Fruit fly (Drosophila melanogaster): ENCODE results near the gene CG10681.
A peak's percentile ranks its signal among the peaks of the same experiment; 100 is the strongest.

The CG10681 gene

dm6 chr3L:12533392-12534070 is 32.2 kb downstream of the CG10681 start, which contains the start of the genes Tsf2 and CG34242 (continued):
- TF ChIP-seq CG6765 (GFP tag; optimal IDR thresholded peaks at IDR 0.05) (no peak), CG17385 (GFP tag; optimal IDR thresholded peaks at IDR 0.05) (peak; percentile 25), gt (GFP tag; IDR thresholded peaks at IDR 0.05) (peak; percentile 55), BtbVII (GFP tag; optimal IDR thresholded peaks at IDR 0.05) (peak; percentile 68), CG14860 (GFP tag; IDR thresholded peaks at IDR 0.05; ENCODE audit: partially characterized antibody) (no peak), phol (tag; optimal IDR thresholded peaks at IDR 0.05) (peak; percentile 92), CG6813 (GFP tag; optimal IDR thresholded peaks at IDR 0.05) (no peak), CG10147 (GFP tag; optimal IDR thresholded peaks at IDR 0.05) (peak; percentile 76), tgo (GFP tag; IDR thresholded peaks at IDR 0.05) (peak; percentile 94), CG2678 (tag; optimal IDR thresholded peaks at IDR 0.05) (peak; percentile 93), danr (GFP tag; IDR thresholded peaks at IDR 0.05) (peak; percentile 78), CG14050 (GFP tag; IDR thresholded peaks at IDR 0.05) (no peak), Max (GFP tag; optimal IDR thresholded peaks at IDR 0.05) (peak; percentile 70), CG13296 (GFP tag; optimal IDR thresholded peaks at IDR 0.05) (peak; percentile 78), CG2889 (GFP tag; IDR thresholded peaks at IDR 0.05) (no peak), CG12155 (GFP tag; optimal IDR thresholded peaks at IDR 0.05) (peak; percentile 1), CG17912 (GFP tag; optimal IDR thresholded peaks at IDR 0.05) (no peak), CG10462 (GFP tag; optimal IDR thresholded peaks at IDR 0.05) (no peak), CG3281 (GFP tag; optimal IDR thresholded peaks at IDR 0.05) (peak; percentile 71), CG2712 (tag; optimal IDR thresholded peaks at IDR 0.05) (peak; percentile 89), Jarid2 (GFP tag; optimal IDR thresholded peaks at IDR 0.05) (no peak), zfh2 (GFP tag; optimal IDR thresholded peaks at IDR 0.05) (no peak), fu2 (GFP tag; optimal IDR thresholded peaks at IDR 0.05) (no peak), row (GFP tag; IDR thresholded peaks at IDR 0.05) (peak; percentile 84), wdn (GFP tag; IDR thresholded peaks at IDR 0.05) (peak; percentile 62; the same call in 1 of the 2 replicates), CG18599 (GFP tag; optimal IDR thresholded peaks at IDR 0.05) (no peak), slbo (GFP tag; IDR thresholded peaks at IDR 0.05) (peak; percentile 69), CG10366 (GFP tag; IDR thresholded peaks at IDR 0.05) (no peak; the same call in 1 of the 2 replicates), CG5953 (GFP tag; IDR thresholded peaks at IDR 0.05) (peak; percentile 90), pita (GFP tag; optimal IDR thresholded peaks at IDR 0.05) (no peak), Hmr (GFP tag; optimal IDR thresholded peaks at IDR 0.05) (no peak), yki (optimal IDR thresholded peaks at IDR 0.05) (no peak), CG13894 (tag; optimal IDR thresholded peaks at IDR 0.05) (no peak), C15 (GFP tag; IDR thresholded peaks at IDR 0.05) (peak; percentile 79), H15 (GFP tag; IDR thresholded peaks at IDR 0.05) (peak; percentile 81; the same call in 2 of the 3 replicates), ham (GFP tag; IDR thresholded peaks at IDR 0.05) (no peak), D19B (GFP tag; optimal IDR thresholded peaks at IDR 0.05) (no peak), stc (GFP tag; IDR thresholded peaks at IDR 0.05) (peak; percentile 83), CG43689 (GFP tag; IDR thresholded peaks at IDR 0.05) (no peak), Eip74EF (GFP tag; optimal IDR thresholded peaks at IDR 0.05) (peak in 1 of 2 experiments; percentile 33), peb (GFP tag; IDR thresholded peaks at IDR 0.05) (peak; percentile 89), CG5180 (GFP tag; optimal IDR thresholded peaks at IDR 0.05) (no peak), CG8089 (GFP tag; optimal IDR thresholded peaks at IDR 0.05) (no peak), CG17568 (GFP tag; optimal IDR thresholded peaks at IDR 0.05) (no peak), CG30431 (GFP tag; optimal IDR thresholded peaks at IDR 0.05) (no peak), otp (GFP tag; IDR thresholded peaks at IDR 0.05) (peak; percentile 72; the same call in 1 of the 3 replicates), CG32772 (GFP tag; IDR thresholded peaks at IDR 0.05) (peak; percentile 96), CG10321 (GFP tag; IDR thresholded peaks at IDR 0.05) (no peak), HmgZ (tag; optimal IDR thresholded peaks at IDR 0.05) (peak; percentile 11), CG18011 (GFP tag; optimal IDR thresholded peaks at IDR 0.05) (no peak)
